Fruit fly (Drosophila melanogaster) whole organism, embryonic: ENCODE measurements around the gene ssp7.

ENCODE experiments used
- Antp ChIP-seq: fragments of 200-800 bp; sonication (Bioruptor generic); optimal IDR thresholded peaks from 3 replicates; lab custom pipeline; 2016; ENCODE audit warnings: missing biosample characterization, missing genetic modification characterization
- CG10565 ChIP-seq: fragments of 200-800 bp; sonication (Bioruptor generic); optimal IDR thresholded peaks from 3 replicates; lab custom pipeline; 2016; ENCODE audit warnings: missing biosample characterization, mild to moderate bottlenecking, missing genetic modification characterization
- CG10959 ChIP-seq: fragments of 200-800 bp; sonication (Bioruptor generic); IDR thresholded peaks from 2 replicates; pipeline ENCODE4 v1.3.6; 2022; ENCODE audit warnings: missing biosample characterization, missing genetic modification characterization
- CG11504 ChIP-seq: fragments of 200-800 bp; sonication (Bioruptor generic); optimal IDR thresholded peaks from 3 replicates; lab custom pipeline; 2019; ENCODE audit warnings: missing biosample characterization, mild to moderate bottlenecking, missing genetic modification characterization, moderate library complexity
- CG11723 ChIP-seq: fragments of 200-800 bp; sonication (Bioruptor generic); optimal IDR thresholded peaks from 2 replicates; lab custom pipeline; 2017; ENCODE audit warnings: missing biosample characterization, mild to moderate bottlenecking, missing genetic modification characterization
- CG12155 ChIP-seq: fragments of 200-800 bp; sonication (Bioruptor generic); optimal IDR thresholded peaks from 3 replicates; lab custom pipeline; 2016; ENCODE audit warnings: missing biosample characterization, missing genetic modification characterization
- CG12659 ChIP-seq: fragments of 200-800 bp; sonication (Bioruptor generic); optimal IDR thresholded peaks from 3 replicates; lab custom pipeline; 2017; ENCODE audit warnings: mild to moderate bottlenecking, missing biosample characterization, missing genetic modification reagents, missing genetic modification characterization
- CG12942 ChIP-seq: fragments of 200-800 bp; sonication (Bioruptor generic); optimal IDR thresholded peaks from 3 replicates; lab custom pipeline; 2016; ENCODE audit warnings: missing biosample characterization, missing genetic modification characterization
- CG13424 ChIP-seq: fragments of 200-800 bp; sonication (Bioruptor generic); optimal IDR thresholded peaks from 2 replicates; lab custom pipeline; 2019; ENCODE audit warnings: missing biosample characterization, mild to moderate bottlenecking, missing genetic modification characterization, moderate library complexity
- CG14667 ChIP-seq: fragments of 200-800 bp; sonication (Bioruptor generic); IDR thresholded peaks from 2 replicates; pipeline ENCODE4 v1.3.6; 2022; ENCODE audit warnings: missing biosample characterization, missing genetic modification characterization
- CG16863 ChIP-seq: fragments of 200-800 bp; sonication (Bioruptor generic); optimal IDR thresholded peaks from 3 replicates; lab custom pipeline; 2016; ENCODE audit warnings: missing biosample characterization, missing genetic modification characterization
- CG17385 ChIP-seq: fragments of 200-800 bp; sonication (Bioruptor generic); optimal IDR thresholded peaks from 3 replicates; lab custom pipeline; 2018; ENCODE audit warnings: missing biosample characterization, mild to moderate bottlenecking, missing genetic modification characterization
- CG3065 ChIP-seq: fragments of 200-800 bp; sonication (Bioruptor generic); optimal IDR thresholded peaks from 2 replicates; lab custom pipeline; 2016; ENCODE audit warnings: missing biosample characterization, missing genetic modification characterization
- CG31365 ChIP-seq: fragments of 200-800 bp; sonication (Bioruptor generic); optimal IDR thresholded peaks from 2 replicates; lab custom pipeline; 2018; ENCODE audit warnings: missing biosample characterization, mild to moderate bottlenecking, missing genetic modification characterization
- CG3847 ChIP-seq: fragments of 200-800 bp; sonication (Bioruptor generic); IDR thresholded peaks from 2 replicates; pipeline ENCODE4 v1.3.6; 2022; ENCODE audit warnings: missing biosample characterization, missing genetic modification characterization
- CG4282 ChIP-seq: fragments of 200-800 bp; sonication (Bioruptor generic); optimal IDR thresholded peaks from 2 replicates; lab custom pipeline; 2016; ENCODE audit warnings: missing biosample characterization, missing genetic modification characterization
- CG43689 ChIP-seq: fragments of 200-800 bp; sonication (Bioruptor generic); IDR thresholded peaks from 2 replicates; pipeline ENCODE4 v1.3.6; 2022; ENCODE audit warnings: missing biosample characterization, missing genetic modification characterization
- CG4404 ChIP-seq: fragments of 200-800 bp; sonication (Bioruptor generic); IDR thresholded peaks from 2 replicates; pipeline ENCODE4 v1.3.6; 2022; ENCODE audit warnings: missing biosample characterization, missing genetic modification characterization
- CG4730 ChIP-seq: fragments of 200-800 bp; sonication (Bioruptor generic); IDR thresholded peaks from 2 replicates; pipeline ENCODE4 v1.3.6; 2022; ENCODE audit warnings: missing biosample characterization, missing genetic modification characterization
- CG8944 ChIP-seq: fragments of 200-800 bp; sonication (Bioruptor generic); optimal IDR thresholded peaks from 3 replicates; lab custom pipeline; 2016; ENCODE audit warnings: missing biosample characterization, missing genetic modification characterization
- CG9609 ChIP-seq: fragments of 200-800 bp; sonication (Bioruptor generic); optimal IDR thresholded peaks from 3 replicates; lab custom pipeline; 2016; ENCODE audit warnings: missing biosample characterization, missing genetic modification characterization
- Chrac-16 ChIP-seq: fragments of 200-800 bp; sonication (Bioruptor generic); optimal IDR thresholded peaks from 3 replicates; lab custom pipeline; 2016; ENCODE audit warnings: missing biosample characterization, missing genetic modification characterization
- Dip3 ChIP-seq: fragments of 200-800 bp; sonication (Bioruptor generic); optimal IDR thresholded peaks from 3 replicates; lab custom pipeline; 2016; ENCODE audit warnings: missing biosample characterization, missing genetic modification characterization
- Dll ChIP-seq: fragments of 200-800 bp; sonication (Bioruptor generic); IDR thresholded peaks from 4 replicates; pipeline ENCODE4 v1.3.6; 2022; ENCODE audit warnings: missing biosample characterization, missing genetic modification characterization; ENCODE audit not compliant: partially characterized antibody
- E2f1 ChIP-seq: fragments of 200-800 bp; sonication (Bioruptor generic); IDR thresholded peaks from 2 replicates; pipeline ENCODE4 v1.3.6; 2022; ENCODE audit warnings: missing biosample characterization, missing genetic modification characterization
- Fer2 ChIP-seq: fragments of 200-800 bp; sonication (Bioruptor generic); optimal IDR thresholded peaks from 2 replicates; lab custom pipeline; 2018; ENCODE audit warnings: missing biosample characterization, mild to moderate bottlenecking, missing genetic modification characterization, moderate library complexity
- HLHmδ ChIP-seq: fragments of 200-800 bp; sonication (Bioruptor generic); optimal IDR thresholded peaks from 2 replicates; lab custom pipeline; 2018; ENCODE audit warnings: missing biosample characterization, mild to moderate bottlenecking, missing genetic modification characterization, moderate library complexity
- Hsf ChIP-seq: fragments of 200-800 bp; sonication (Bioruptor generic); optimal IDR thresholded peaks from 3 replicates; lab custom pipeline; 2016; ENCODE audit warnings: missing biosample characterization, missing genetic modification characterization
- Kr ChIP-seq: fragments of 200-800 bp; sonication (Bioruptor generic); optimal IDR thresholded peaks from 2 replicates; lab custom pipeline; 2017; ENCODE audit warnings: missing biosample characterization, mild to moderate bottlenecking, missing genetic modification characterization
- Lhr ChIP-seq: fragments of 200-800 bp; sonication (Bioruptor generic); optimal IDR thresholded peaks from 3 replicates; lab custom pipeline; 2017; ENCODE audit warnings: mild to moderate bottlenecking, missing biosample characterization, missing genetic modification reagents, missing genetic modification characterization
- MBD-R2 ChIP-seq: fragments of 200-800 bp; sonication (Bioruptor generic); IDR thresholded peaks from 2 replicates; pipeline ENCODE4 v1.3.6; 2022; ENCODE audit warnings: missing biosample characterization, missing genetic modification characterization
- Optix ChIP-seq: fragments of 200-800 bp; sonication (Bioruptor generic); IDR thresholded peaks from 3 replicates; pipeline ENCODE4 v1.3.6; 2022; ENCODE audit warnings: missing biosample characterization, missing genetic modification characterization
- TFAM ChIP-seq: fragments of 200-800 bp; sonication (Bioruptor generic); optimal IDR thresholded peaks from 2 replicates; lab custom pipeline; 2017; ENCODE audit warnings: missing biosample characterization, missing genetic modification characterization, inconsistent platforms
- YL-1 ChIP-seq: fragments of 200-800 bp; sonication (Bioruptor generic); optimal IDR thresholded peaks from 3 replicates; lab custom pipeline; 2017; ENCODE audit warnings: missing biosample characterization, mild to moderate bottlenecking, missing genetic modification characterization
- bcd ChIP-seq: fragments of 200-800 bp; sonication (Bioruptor generic); optimal IDR thresholded peaks from 2 replicates; lab custom pipeline; 2017; ENCODE audit warnings: missing biosample characterization, mild to moderate bottlenecking, missing genetic modification characterization
- cad ChIP-seq: fragments of >200 bp; optimal IDR thresholded peaks from 2 replicates; lab custom pipeline; 2017; ENCODE audit warnings: missing biosample characterization, missing genetic modification characterization
- caup ChIP-seq: fragments of 200-800 bp; sonication (Bioruptor generic); optimal IDR thresholded peaks from 3 replicates; lab custom pipeline; 2017; ENCODE audit warnings: missing biosample characterization, mild to moderate bottlenecking, missing genetic modification characterization, moderate library complexity; ENCODE audit not compliant: severe bottlenecking
- dmrt99B ChIP-seq: fragments of 200-800 bp; sonication (Bioruptor generic); optimal IDR thresholded peaks from 2 replicates; lab custom pipeline; 2018; ENCODE audit warnings: missing biosample characterization, mild to moderate bottlenecking, missing genetic modification characterization, moderate library complexity
- emc ChIP-seq: fragments of 200-800 bp; sonication (Bioruptor generic); optimal IDR thresholded peaks from 2 replicates; lab custom pipeline; 2016; ENCODE audit warnings: missing biosample characterization, missing genetic modification characterization
- esg ChIP-seq: fragments of 200-800 bp; sonication (Bioruptor generic); conservative IDR thresholded peaks from 2 replicates; pipeline ENCODE4 v1.3.6; 2022; ENCODE audit warnings: missing biosample characterization, missing genetic modification characterization
- eve ChIP-seq, 2 experiments: fragments of >200 bp; optimal IDR thresholded peaks; 2 replicates each; lab custom pipeline; 2017; ENCODE audit warnings: missing biosample characterization in 2 of 2, missing genetic modification characterization in 2 of 2
- fru ChIP-seq: fragments of >200 bp; optimal IDR thresholded peaks from 2 replicates; lab custom pipeline; 2017
- h ChIP-seq: fragments of >200 bp; optimal IDR thresholded peaks from 2 replicates; lab custom pipeline; 2017
- hbn ChIP-seq: fragments of 200-800 bp; sonication (Bioruptor generic); IDR thresholded peaks from 2 replicates; pipeline ENCODE4 v1.3.6; 2022; ENCODE audit warnings: missing biosample characterization, missing genetic modification characterization; ENCODE audit not compliant: partially characterized antibody
- hth ChIP-seq: fragments of >200 bp; optimal IDR thresholded peaks from 2 replicates; lab custom pipeline; 2017; ENCODE audit warnings: inconsistent platforms
- knrl ChIP-seq: fragments of 200-800 bp; sonication (Bioruptor generic); IDR thresholded peaks from 3 replicates; pipeline ENCODE4 v1.3.6; 2022; ENCODE audit warnings: missing biosample characterization, missing genetic modification characterization; ENCODE audit not compliant: partially characterized antibody
- phol ChIP-seq: fragments of 200-800 bp; sonication (Bioruptor generic); optimal IDR thresholded peaks from 3 replicates; lab custom pipeline; 2018; ENCODE audit warnings: missing biosample characterization, mild to moderate bottlenecking, missing genetic modification characterization, moderate library complexity
- rib ChIP-seq: fragments of 200-800 bp; sonication (Bioruptor generic); IDR thresholded peaks from 2 replicates; pipeline ENCODE4 v1.3.6; 2022; ENCODE audit warnings: missing biosample characterization, missing genetic modification characterization
- sisA ChIP-seq: fragments of 200-800 bp; sonication (Bioruptor generic); IDR thresholded peaks from 2 replicates; pipeline ENCODE4 v1.3.6; 2022; ENCODE audit warnings: missing biosample characterization, missing genetic modification characterization
- tll ChIP-seq, 2 experiments: fragments of 200-800 bp in 1 of 2; fragments of >200 bp in 1 of 2; sonication (Bioruptor generic) in 1 of 2; optimal IDR thresholded peaks; 2 replicates each; lab custom pipeline; 2017 to 2019; ENCODE audit warnings: missing biosample characterization in 2 of 2, missing genetic modification characterization in 2 of 2, mild to moderate bottlenecking in 1 of 2, moderate library complexity in 1 of 2
- wdn ChIP-seq: fragments of 200-800 bp; sonication (Bioruptor generic); IDR thresholded peaks from 2 replicates; pipeline ENCODE4 v1.3.6; 2022; ENCODE audit warnings: missing biosample characterization, missing genetic modification characterization

ssp7 gene

DNA sequence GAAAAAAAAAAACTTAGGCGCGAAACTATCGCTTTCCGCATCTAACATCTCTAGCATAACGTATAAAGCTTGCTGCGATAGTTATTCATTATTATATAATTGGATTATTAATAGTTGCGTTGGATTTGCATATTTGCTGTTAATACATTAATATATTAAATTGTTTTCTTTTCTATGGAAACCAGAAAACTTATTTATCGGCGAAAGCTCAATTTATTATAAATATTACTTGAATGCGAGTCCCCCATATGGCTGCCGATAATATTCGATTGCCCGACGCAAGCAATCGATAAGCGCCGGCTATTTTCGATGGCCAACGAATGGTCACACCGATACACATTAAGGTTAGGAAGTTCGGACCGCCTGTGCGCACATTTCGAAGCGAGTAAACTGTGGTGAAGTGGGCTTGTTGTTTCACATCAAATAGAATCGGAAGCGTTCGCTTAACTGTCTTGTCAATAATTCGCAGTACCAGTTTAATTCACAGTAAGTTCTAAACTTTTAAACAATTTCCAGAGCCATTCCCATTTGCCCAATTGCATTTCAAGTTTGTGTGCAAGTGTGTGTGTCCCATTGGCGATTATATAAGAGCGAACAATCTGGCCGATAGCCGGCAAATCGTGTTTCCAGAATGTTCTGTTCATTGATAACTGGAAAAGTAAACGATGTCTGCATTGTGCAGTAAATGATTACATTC lies 31.8 kb downstream of the ssp7 start, which contains the start of gene Hsp60A (continued):
- TF ChIP-seq CG16863 (GFP tag; lab: Kevin White, UChicago) (no peak), caup (GFP tag; lab: Kevin White, UChicago) (peak; percentile 10), hbn (GFP tag; lab: Robert Waterston, UW) (peak; percentile 73), CG4404 (GFP tag; lab: Robert Waterston, UW) (no peak), Dip3 (GFP tag; lab: Kevin White, UChicago) (peak; percentile 16), CG3065 (GFP tag; lab: Kevin White, UChicago) (no peak), dmrt99B (peak; percentile 43), CG12659 (GFP tag; lab: Kevin White, UChicago) (peak; percentile 54), CG14667 (no peak), CG31365 (tag; lab: Kevin White, UChicago) (no peak), phol (peak; percentile 66), Hsf (GFP tag; lab: Kevin White, UChicago) (peak; percentile 41), knrl (GFP tag; lab: Robert Waterston, UW) (peak; percentile 90), MBD-R2 (GFP tag; lab: Robert Waterston, UW) (peak; percentile 41), CG4282 (GFP tag; lab: Kevin White, UChicago) (no peak), cad (GFP tag; lab: Kevin White, UChicago) (no peak), sisA (GFP tag; lab: Robert Waterston, UW) (peak; percentile 41), Optix (no peak), HLHmδ (GFP tag; lab: Kevin White, UChicago) (no peak), CG10959 (GFP tag; lab: Robert Waterston, UW) (peak; percentile 32; the same call in 1 of the 2 replicates), eve (GFP tag; optimal IDR thresholded peaks at IDR 0.05; lab: Kevin White, UChicago) (no peak), CG3847 (GFP tag; lab: Robert Waterston, UW) (peak; percentile 25; the same call in 1 of the 2 replicates), tll (GFP tag; optimal IDR thresholded peaks at IDR 0.05; lab: Kevin White, UChicago) (no peak), rib (GFP tag; lab: Robert Waterston, UW) (no peak), esg (GFP tag; lab: Robert Waterston, UW) (peak; percentile 24; the same call in 1 of the 2 replicates), CG9609 (no peak), CG12155 (GFP tag; lab: Kevin White, UChicago) (peak; percentile 28), Kr (GFP tag; lab: Kevin White, UChicago) (no peak), CG13424 (tag; lab: Kevin White, UChicago) (peak; percentile 75), bcd (GFP tag; lab: Kevin White, UChicago) (peak; percentile 40), CG12942 (peak; percentile 15), Lhr (GFP tag; lab: Kevin White, UChicago) (peak; percentile 34), Antp (GFP tag; lab: Kevin White, UChicago) (no peak), fru (lab: Kevin White, UChicago) (no peak), hth (lab: Kevin White, UChicago) (no peak), h (no peak), CG17385 (GFP tag; lab: Kevin White, UChicago) (no peak), E2f1 (GFP tag; lab: Robert Waterston, UW) (0 out of 2 replicates have a peak, but pooled peaks have one; percentile 20), emc (no peak), CG11504 (peak; percentile 62), CG11723 (no peak), Dll (GFP tag; lab: Robert Waterston, UW) (peak; percentile 91), YL-1 (GFP tag; lab: Kevin White, UChicago) (peak; percentile 6), CG43689 (GFP tag; lab: Robert Waterston, UW) (no peak), Chrac-16 (GFP tag; lab: Kevin White, UChicago) (peak; percentile 21), CG4730 (0 out of 2 replicates have a peak, but pooled peaks have one; percentile 15), CG8944 (GFP tag; lab: Kevin White, UChicago) (no peak), Fer2 (tag; lab: Kevin White, UChicago) (peak; percentile 7), CG10565 (GFP tag; lab: Kevin White, UChicago) (no peak), TFAM (no peak), wdn (GFP tag; lab: Robert Waterston, UW) (no peak)
